Worm (Caenorhabditis elegans) whole organism, L1 larva: ENCODE data around the gene ehbp-1.
A peak's percentile ranks its signal among the peaks of the same experiment; 100 is the strongest.

Experiments used
- blmp-1 ChIP-seq: fragments of 150-350 bp; optimal IDR thresholded peaks from 2 replicates; lab custom pipeline; 2014; ENCODE audit warnings: missing biosample characterization, missing genetic modification characterization
- nhr-11 ChIP-seq: fragments of 150-350 bp; optimal IDR thresholded peaks from 2 replicates; lab custom pipeline; 2014; ENCODE audit warnings: missing biosample characterization, missing genetic modification characterization
- nhr-237 ChIP-seq: fragments of 150-350 bp; optimal IDR thresholded peaks from 2 replicates; lab custom pipeline; 2014; ENCODE audit warnings: missing biosample characterization, missing genetic modification characterization
- nhr-76 ChIP-seq: sonication (generic microtip); optimal IDR thresholded peaks from 2 replicates; lab custom pipeline; 2017; ENCODE audit warnings: missing biosample characterization, missing genetic modification characterization

ce11 chrV:9546860-9547269 is 3.6 kb upstream of the ehbp-1 start, which contains the start of gene his-37:
- TF ChIP-seq nhr-11 (peak; percentile 97), nhr-76 (tag; lab: Kevin White, UChicago) (peak; percentile 94), blmp-1 (tag; lab: Kevin White, UChicago) (peak; percentile 96), nhr-237 (peak; percentile 97)
